Worm (Caenorhabditis elegans) whole organism, L4/young adult: ENCODE measurements around the gene R08A2.2.

Experiments used
- W03F9.2 ChIP-seq: fragments of 150-350 bp; optimal IDR thresholded peaks from 2 replicates; lab custom pipeline; 2014; ENCODE audit warnings: missing biosample characterization, missing genetic modification characterization
- dao-5 ChIP-seq: sonication (generic microtip); optimal IDR thresholded peaks from 2 replicates; lab custom pipeline; 2016; ENCODE audit warnings: missing genotype, missing genetic modification characterization, moderate library complexity, missing compliant biosample characterization

- TF ChIP-seq dao-5 (tag; lab: Kevin White, UChicago) (no peak), W03F9.2 (tag; lab: Kevin White, UChicago) (no peak)
Observed at ce11 chrV:14678298-14678697, 37.2 kb downstream of the R08A2.2 start.
